Worm (Caenorhabditis elegans) whole organism, young adult: Measurements from ENCODE around the gene dot-1.4.

Experiments
- B0035.1 ChIP-seq: sonication (generic microtip); optimal IDR thresholded peaks from 2 replicates; lab custom pipeline; 2016; ENCODE audit warnings: missing genetic modification characterization, mild to moderate bottlenecking, missing compliant biosample characterization, missing genotype, missing genetic modification reagents
- B0336.3 ChIP-seq: fragments of 200-800 bp; sonication (Bioruptor generic); IDR thresholded peaks from 2 replicates; pipeline ENCODE4 v1.3.6; 2022; ENCODE audit warnings: missing genetic modification characterization, missing compliant biosample characterization
- C06A6.2 ChIP-seq: fragments of 200-800 bp; sonication (Bioruptor generic); conservative IDR thresholded peaks from 2 replicates; pipeline ENCODE4 v1.3.6; 2022; ENCODE audit warnings: missing genetic modification characterization, missing compliant biosample characterization
- C17E4.6 ChIP-seq: fragments of 200-800 bp; sonication (Bioruptor generic); IDR thresholded peaks from 2 replicates; pipeline ENCODE4 v1.3.6; 2022; ENCODE audit warnings: missing genetic modification reagents, missing genetic modification characterization, missing compliant biosample characterization
- F23B12.7 ChIP-seq: sonication (generic microtip); optimal IDR thresholded peaks from 2 replicates; lab custom pipeline; 2017; ENCODE audit warnings: missing genetic modification characterization, mild to moderate bottlenecking, missing compliant biosample characterization, antibody characterized with exemption, moderate library complexity; ENCODE audit not compliant: insufficient read depth
- F33H1.4 ChIP-seq: fragments of 200-800 bp; sonication (Bioruptor generic); IDR thresholded peaks from 2 replicates; pipeline ENCODE4 v1.3.6; 2022; ENCODE audit warnings: missing genetic modification reagents, missing genetic modification characterization, missing compliant biosample characterization
- F55B11.4 ChIP-seq: sonication (generic microtip); optimal IDR thresholded peaks from 2 replicates; lab custom pipeline; 2016; ENCODE audit warnings: missing compliant biosample characterization, missing genetic modification characterization, borderline replicate concordance; ENCODE audit not compliant: insufficient read depth
- F57C9.4 ChIP-seq: sonication (generic microtip); optimal IDR thresholded peaks from 2 replicates; lab custom pipeline; 2017; ENCODE audit warnings: mild to moderate bottlenecking, missing genetic modification characterization, missing compliant biosample characterization
- K12H6.12 ChIP-seq: fragments of 200-800 bp; sonication (Bioruptor generic); optimal IDR thresholded peaks from 2 replicates; lab custom pipeline; 2018; ENCODE audit warnings: mild to moderate bottlenecking, missing genetic modification characterization, missing compliant biosample characterization
- T07F8.4 ChIP-seq: sonication (generic microtip); optimal IDR thresholded peaks from 2 replicates; lab custom pipeline; 2016; ENCODE audit warnings: mild to moderate bottlenecking, missing genetic modification characterization, moderate library complexity, missing compliant biosample characterization
- T26A5.8 ChIP-seq: sonication (generic microtip); optimal IDR thresholded peaks from 2 replicates; lab custom pipeline; 2016; ENCODE audit warnings: missing genetic modification characterization, missing compliant biosample characterization
- ZK185.1 ChIP-seq: sonication (generic microtip); optimal IDR thresholded peaks from 2 replicates; lab custom pipeline; 2016; ENCODE audit warnings: mild to moderate bottlenecking, missing genetic modification characterization, missing compliant biosample characterization; ENCODE audit not compliant: poor library complexity, severe bottlenecking
- aptf-3 ChIP-seq: fragments of 200-800 bp; sonication (Bioruptor generic); IDR thresholded peaks from 2 replicates; pipeline ENCODE4 v1.3.6; 2022; ENCODE audit warnings: missing genetic modification characterization, missing compliant biosample characterization
- athp-1 ChIP-seq: sonication (generic microtip); optimal IDR thresholded peaks from 2 replicates; lab custom pipeline; 2017; ENCODE audit warnings: mild to moderate bottlenecking, missing genetic modification characterization, missing compliant biosample characterization
- cebp-1 ChIP-seq, 2 experiments: fragments of 200-800 bp in 1 of 2; sonication (Bioruptor generic) in 1 of 2; sonication (generic microtip) in 1 of 2; IDR thresholded peaks in 1 of 2; optimal IDR thresholded peaks in 1 of 2; 2 replicates each; pipeline versions ENCODE4 v1.3.6 to Lab custom; 2017 to 2022; ENCODE audit warnings: missing compliant biosample characterization in 2 of 2, missing genetic modification characterization in 2 of 2, mild to moderate bottlenecking in 1 of 2, missing genetic modification reagents in 1 of 2, moderate library complexity in 1 of 2
- cebp-2 ChIP-seq: fragments of 200-800 bp; sonication (Bioruptor generic); IDR thresholded peaks from 2 replicates; pipeline ENCODE4 v1.3.6; 2022; ENCODE audit warnings: missing genetic modification characterization, missing compliant biosample characterization
- ceh-40 ChIP-seq: fragments of 200-800 bp; sonication (Bioruptor generic); IDR thresholded peaks from 2 replicates; pipeline ENCODE4 v1.3.6; 2022; ENCODE audit warnings: missing genetic modification characterization, missing compliant biosample characterization
- ceh-58 ChIP-seq: fragments of 200-800 bp; sonication (Bioruptor generic); IDR thresholded peaks from 2 replicates; pipeline ENCODE4 v1.3.6; 2022; ENCODE audit warnings: missing genetic modification characterization, missing compliant biosample characterization
- ceh-91 ChIP-seq: fragments of 200-800 bp; sonication (Bioruptor generic); IDR thresholded peaks from 2 replicates; pipeline ENCODE4 v1.3.6; 2022; ENCODE audit warnings: missing genetic modification reagents, missing genetic modification characterization, missing compliant biosample characterization
- dpl-1 ChIP-seq: fragments of 150-350 bp; optimal IDR thresholded peaks from 2 replicates; lab custom pipeline; 2014; ENCODE audit warnings: missing biosample characterization, missing genetic modification reagents, missing genetic modification characterization
- ets-4 ChIP-seq: fragments of 200-800 bp; sonication (Bioruptor generic); optimal IDR thresholded peaks from 2 replicates; lab custom pipeline; 2018; ENCODE audit warnings: mild to moderate bottlenecking, missing genetic modification characterization, missing compliant biosample characterization
- gei-17 ChIP-seq: fragments of 200-800 bp; sonication (Bioruptor generic); optimal IDR thresholded peaks from 2 replicates; lab custom pipeline; 2018; ENCODE audit warnings: mild to moderate bottlenecking, missing genetic modification characterization, missing compliant biosample characterization
- hlh-12 ChIP-seq: sonication (generic microtip); optimal IDR thresholded peaks from 2 replicates; lab custom pipeline; 2016; ENCODE audit warnings: missing genetic modification characterization, missing compliant biosample characterization
- hmg-20 ChIP-seq: fragments of 200-800 bp; sonication (Bioruptor generic); IDR thresholded peaks from 2 replicates; pipeline ENCODE4 v1.3.6; 2022; ENCODE audit warnings: missing genetic modification reagents, missing genetic modification characterization, missing compliant biosample characterization
- hrde-1 ChIP-seq: sonication (generic microtip); optimal IDR thresholded peaks from 2 replicates; lab custom pipeline; 2016; ENCODE audit warnings: missing genetic modification characterization, mild to moderate bottlenecking, missing compliant biosample characterization, moderate library complexity, missing genotype, missing genetic modification reagents, borderline replicate concordance
- let-607 ChIP-seq, 2 experiments: fragments of 200-800 bp in 1 of 2; sonication (Bioruptor generic) in 1 of 2; sonication (generic microtip) in 1 of 2; optimal IDR thresholded peaks; 2 replicates each; lab custom pipeline; 2016 to 2018; ENCODE audit warnings: mild to moderate bottlenecking in 2 of 2, missing compliant biosample characterization in 2 of 2, missing genetic modification characterization in 2 of 2, moderate library complexity in 2 of 2, missing genotype in 1 of 2
- lin-54 ChIP-seq: fragments of 200-800 bp; sonication (Bioruptor generic); optimal IDR thresholded peaks from 2 replicates; lab custom pipeline; 2018; ENCODE audit warnings: mild to moderate bottlenecking, missing genetic modification characterization, missing compliant biosample characterization
- lir-1 ChIP-seq: fragments of 200-800 bp; sonication (Bioruptor generic); conservative IDR thresholded peaks from 2 replicates; pipeline ENCODE4 v1.3.6; 2022; ENCODE audit warnings: missing genetic modification reagents, missing genetic modification characterization, missing compliant biosample characterization
- lsl-1 ChIP-seq: fragments of 200-800 bp; sonication (Bioruptor generic); optimal IDR thresholded peaks from 2 replicates; lab custom pipeline; 2018; ENCODE audit warnings: mild to moderate bottlenecking, missing genetic modification characterization, moderate library complexity, missing compliant biosample characterization
- madf-10 ChIP-seq: sonication (generic microtip); optimal IDR thresholded peaks from 2 replicates; lab custom pipeline; 2016; ENCODE audit warnings: mild to moderate bottlenecking, missing genetic modification characterization, missing compliant biosample characterization
- mel-28 ChIP-seq: sonication (generic microtip); optimal IDR thresholded peaks from 2 replicates; lab custom pipeline; 2016; ENCODE audit warnings: borderline replicate concordance, mild to moderate bottlenecking, missing genetic modification characterization, missing compliant biosample characterization
- nhr-120 ChIP-seq: fragments of 200-800 bp; sonication (Bioruptor generic); IDR thresholded peaks from 2 replicates; pipeline ENCODE4 v1.3.6; 2022; ENCODE audit warnings: missing genetic modification characterization, missing compliant biosample characterization
- nhr-179 ChIP-seq: sonication (generic microtip); optimal IDR thresholded peaks from 2 replicates; lab custom pipeline; 2016; ENCODE audit warnings: mild to moderate bottlenecking, missing genetic modification characterization, missing compliant biosample characterization
- nhr-80 ChIP-seq: sonication (generic microtip); optimal IDR thresholded peaks from 2 replicates; lab custom pipeline; 2016; ENCODE audit warnings: missing genetic modification characterization, missing compliant biosample characterization
- pbrm-1 ChIP-seq: fragments of 200-800 bp; sonication (Bioruptor generic); IDR thresholded peaks from 2 replicates; pipeline ENCODE4 v1.3.6; 2022; ENCODE audit warnings: missing genetic modification reagents, missing genetic modification characterization, missing compliant biosample characterization
- pha-4 ChIP-seq: fragments of 150-350 bp; sonication (generic microtip); optimal IDR thresholded peaks from 2 replicates; lab custom pipeline; 2014; ENCODE audit warnings: missing biosample characterization, missing genetic modification reagents, missing genetic modification characterization
- repo-1 ChIP-seq: sonication (generic microtip); optimal IDR thresholded peaks from 2 replicates; lab custom pipeline; 2017; ENCODE audit warnings: mild to moderate bottlenecking, missing genetic modification characterization, missing compliant biosample characterization
- snpc-1.3 ChIP-seq: sonication (generic microtip); optimal IDR thresholded peaks from 2 replicates; lab custom pipeline; 2017; ENCODE audit warnings: missing genetic modification characterization, mild to moderate bottlenecking, missing compliant biosample characterization, antibody characterized with exemption, moderate library complexity, missing genotype, missing genetic modification reagents; ENCODE audit not compliant: insufficient read depth
- somi-1 ChIP-seq: fragments of 200-800 bp; sonication (Bioruptor generic); optimal IDR thresholded peaks from 2 replicates; lab custom pipeline; 2018; ENCODE audit warnings: mild to moderate bottlenecking, missing genetic modification characterization, missing compliant biosample characterization
- sptf-2 ChIP-seq: fragments of 200-800 bp; sonication (Bioruptor generic); optimal IDR thresholded peaks from 2 replicates; lab custom pipeline; 2018; ENCODE audit warnings: mild to moderate bottlenecking, missing genetic modification characterization, missing compliant biosample characterization
- tbp1 ChIP-seq: fragments of 200-800 bp; sonication (Bioruptor generic); optimal IDR thresholded peaks from 2 replicates; lab custom pipeline; 2018; ENCODE audit warnings: mild to moderate bottlenecking, missing genetic modification characterization, missing compliant biosample characterization
- tbx-9 ChIP-seq: sonication (generic microtip); optimal IDR thresholded peaks from 2 replicates; lab custom pipeline; 2016; ENCODE audit warnings: borderline replicate concordance, missing genetic modification characterization, inconsistent platforms, missing compliant biosample characterization
- unc-62 ChIP-seq: fragments of 150-350 bp; optimal IDR thresholded peaks from 2 replicates; lab custom pipeline; 2014; ENCODE audit warnings: missing biosample characterization, missing genetic modification reagents, missing genetic modification characterization
- ztf-25 ChIP-seq: fragments of 200-800 bp; sonication (Bioruptor generic); IDR thresholded peaks from 2 replicates; pipeline ENCODE4 v1.3.6; 2022; ENCODE audit warnings: missing genetic modification reagents, missing genetic modification characterization, missing compliant biosample characterization
- ztf-26 ChIP-seq: sonication (generic microtip); optimal IDR thresholded peaks from 2 replicates; lab custom pipeline; 2017; ENCODE audit warnings: missing genetic modification characterization, missing compliant biosample characterization
- ztf-28 ChIP-seq: fragments of 200-800 bp; sonication (Bioruptor generic); IDR thresholded peaks from 2 replicates; pipeline ENCODE4 v1.3.6; 2022; ENCODE audit warnings: missing genetic modification reagents, missing genetic modification characterization, missing compliant biosample characterization
- ztf-3 ChIP-seq: fragments of 200-800 bp; sonication (Bioruptor generic); optimal IDR thresholded peaks from 2 replicates; lab custom pipeline; 2018; ENCODE audit warnings: mild to moderate bottlenecking, missing genetic modification characterization, missing compliant biosample characterization
- ztf-6 ChIP-seq: fragments of 200-800 bp; sonication (Bioruptor generic); IDR thresholded peaks from 2 replicates; pipeline ENCODE4 v1.3.6; 2022; ENCODE audit warnings: missing genetic modification reagents, missing genetic modification characterization, missing compliant biosample characterization

Gene dot-1.4

DNA sequence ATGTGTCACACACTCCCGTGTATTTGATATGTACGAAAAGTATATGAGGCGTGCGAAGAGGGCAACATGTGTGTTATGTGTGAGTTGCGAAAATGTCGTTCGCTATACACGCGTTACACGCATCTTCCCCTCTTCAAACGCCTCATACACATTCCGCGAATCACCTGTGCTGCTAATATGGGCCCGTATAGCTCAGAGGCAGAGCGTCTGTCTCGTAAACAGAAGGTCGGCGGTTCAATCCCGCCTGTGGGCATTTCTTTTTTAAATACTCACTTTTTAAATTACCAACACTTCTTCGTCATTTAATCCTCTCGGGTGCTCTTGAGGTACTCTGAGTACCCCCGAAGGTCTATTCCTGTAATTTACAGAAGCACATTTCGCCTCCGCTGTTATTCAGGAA lies 2.1 kb upstream of the dot-1.4 start (continued):
- TF ChIP-seq hlh-12 (tag; lab: Kevin White, UChicago) (no peak), ets-4 (GFP tag; lab: Kevin White, UChicago) (peak; percentile 4), mel-28 (no peak), cebp-1 (GFP tag; IDR thresholded peaks at IDR 0.05; lab: Robert Waterston, UW) (0 out of 2 replicates have a peak, but pooled peaks have one; percentile 30), cebp-1 (tag; optimal IDR thresholded peaks at IDR 0.05; lab: Kevin White, UChicago) (no peak), ztf-28 (GFP tag; lab: Robert Waterston, UW) (peak; percentile 71; the same call in 1 of the 2 replicates), nhr-179 (tag; lab: Kevin White, UChicago) (no peak), F57C9.4 (no peak), F23B12.7 (tag; lab: Kevin White, UChicago) (no peak), pha-4 (tag; lab: Kevin White, UChicago) (no peak), hmg-20 (GFP tag; lab: Robert Waterston, UW) (peak; percentile 16; the same call in 1 of the 2 replicates), dpl-1 (GFP tag; lab: Kevin White, UChicago) (no peak), unc-62 (no peak), lin-54 (peak; percentile 52), repo-1 (tag; lab: Kevin White, UChicago) (no peak), C17E4.6 (GFP tag; lab: Robert Waterston, UW) (no peak), hrde-1 (tag; lab: Kevin White, UChicago) (peak; percentile 17), gei-17 (GFP tag; lab: Kevin White, UChicago) (no peak), B0035.1 (tag; lab: Kevin White, UChicago) (peak; percentile 42), nhr-80 (tag; lab: Kevin White, UChicago) (no peak), athp-1 (peak; percentile 58), pbrm-1 (GFP tag; lab: Robert Waterston, UW) (peak; percentile 78), ceh-58 (no peak), cebp-2 (GFP tag; lab: Robert Waterston, UW) (peak; percentile 85), aptf-3 (GFP tag; lab: Robert Waterston, UW) (no peak), let-607 (tag; optimal IDR thresholded peaks at IDR 0.05; lab: Kevin White, UChicago) (peak in 1 of 2 experiments; percentile 15), K12H6.12 (no peak), lsl-1 (GFP tag; lab: Kevin White, UChicago) (no peak), snpc-1.3 (peak; percentile 54), ZK185.1 (tag; lab: Kevin White, UChicago) (peak; percentile 50), F33H1.4 (GFP tag; lab: Robert Waterston, UW) (no peak), madf-10 (tag; lab: Kevin White, UChicago) (peak; percentile 35), tbp1 (GFP tag; lab: Kevin White, UChicago) (peak; percentile 94), ceh-40 (GFP tag; lab: Robert Waterston, UW) (0 out of 2 replicates have a peak, but pooled peaks have one; percentile 50), T07F8.4 (tag; lab: Kevin White, UChicago) (peak; percentile 23), F55B11.4 (tag; lab: Kevin White, UChicago) (no peak), nhr-120 (GFP tag; lab: Robert Waterston, UW) (no peak), lir-1 (no peak), C06A6.2 (GFP tag; lab: Robert Waterston, UW) (no peak), B0336.3 (GFP tag; lab: Robert Waterston, UW) (no peak), sptf-2 (GFP tag; lab: Kevin White, UChicago) (peak; percentile 46), ztf-3 (GFP tag; lab: Kevin White, UChicago) (no peak), ztf-26 (tag; lab: Kevin White, UChicago) (no peak), ceh-91 (GFP tag; lab: Robert Waterston, UW) (no peak), ztf-25 (GFP tag; lab: Robert Waterston, UW) (peak; percentile 78; the same call in 1 of the 2 replicates), ztf-6 (GFP tag; lab: Robert Waterston, UW) (no peak), somi-1 (peak; percentile 6), tbx-9 (tag; lab: Kevin White, UChicago) (no peak), T26A5.8 (tag; lab: Kevin White, UChicago) (no peak)
